Fruit fly (Drosophila melanogaster): ENCODE results near the gene mRpL47.

Gene mRpL47

dm6 chr3R:9496748-9497147, 19.0 kb downstream of the mRpL47 start (continued):
- no peak for TF ChIP-seq CG7271 (tag; optimal IDR thresholded peaks at IDR 0.05)
- peak; percentile 74 for TF ChIP-seq caup (GFP tag; optimal IDR thresholded peaks at IDR 0.05; ENCODE audit: severe bottlenecking)
- TF ChIP-seq HHEX (GFP tag; optimal IDR thresholded peaks at IDR 0.05), result peak; percentile 70
- peak; percentile 67; the same call in 2 of the 3 replicates for TF ChIP-seq Dbx (GFP tag; IDR thresholded peaks at IDR 0.05)
- peak; percentile 72 for TF ChIP-seq CG32772 (GFP tag; IDR thresholded peaks at IDR 0.05)
- TF ChIP-seq CG7963 (GFP tag; IDR thresholded peaks at IDR 0.05; ENCODE audit: partially characterized antibody), result peak; percentile 42; the same call in 2 of the 3 replicates
- peak; percentile 54; the same call in 1 of the 2 replicates for TF ChIP-seq cas (GFP tag; IDR thresholded peaks at IDR 0.05)
- TF ChIP-seq hbn (GFP tag; IDR thresholded peaks at IDR 0.05; ENCODE audit: partially characterized antibody), result peak; percentile 39; the same call in 1 of the 2 replicates
- TF ChIP-seq CG4404 (GFP tag; IDR thresholded peaks at IDR 0.05), result peak; percentile 26; the same call in 1 of the 2 replicates
- TF ChIP-seq oc (tag; optimal IDR thresholded peaks at IDR 0.05), result no peak
- TF ChIP-seq pzg (GFP tag; optimal IDR thresholded peaks at IDR 0.05), result peak; percentile 99

- TF ChIP-seq CHES-1-like (GFP tag; optimal IDR thresholded peaks at IDR 0.05), result no peak
- TF ChIP-seq Hr78 (GFP tag; optimal IDR thresholded peaks at IDR 0.05), result peak in 1 of 2 experiments; percentile 39
- TF ChIP-seq chinmo (GFP tag; IDR thresholded peaks at IDR 0.05; ENCODE audit: partially characterized antibody), result 0 out of 4 replicates have a peak, but pooled peaks have one; percentile 27
- TF ChIP-seq Pdp1 (GFP tag; optimal IDR thresholded peaks at IDR 0.05), result peak in 1 of 2 experiments; percentile 42
- TF ChIP-seq cwo (GFP tag; optimal IDR thresholded peaks at IDR 0.05), result peak; percentile 96
- peak; percentile 24 for TF ChIP-seq CG7839 (tag; optimal IDR thresholded peaks at IDR 0.05)
- no peak for TF ChIP-seq BEAF-32 (GFP tag; optimal IDR thresholded peaks at IDR 0.05)
- 0 out of 3 replicates have a peak, but pooled peaks have one; percentile 9 for TF ChIP-seq CG2199 (GFP tag; IDR thresholded peaks at IDR 0.05)
- no peak for TF ChIP-seq usp (GFP tag; optimal IDR thresholded peaks at IDR 0.05)
- peak; percentile 1 for TF ChIP-seq sug (tag; optimal IDR thresholded peaks at IDR 0.05)
- peak; percentile 39 for TF ChIP-seq grn (GFP tag; optimal IDR thresholded peaks at IDR 0.05)
- TF ChIP-seq croc (GFP tag; conservative IDR thresholded peaks at IDR 0.05), result 0 out of 3 replicates have a peak, but pooled peaks have one; percentile 8
Observed at dm6 chr3R:9494627-9495009, 21.1 kb downstream of the mRpL47 start, which contains the start of gene phu. TSS of gene phu (plus strand) at chr3R:9494801.

dm6 chr3R:9493627-9494626, 21.8 kb downstream of the mRpL47 start, which contains the start of gene CG16779:
TSS of gene CG16779 (minus strand) at chr3R:9493677.
- TF ChIP-seq hbn (GFP tag; IDR thresholded peaks at IDR 0.05; ENCODE audit: partially characterized antibody) (no peak), al (GFP tag; IDR thresholded peaks at IDR 0.05) (no peak), Hmr (GFP tag; optimal IDR thresholded peaks at IDR 0.05) (peak; percentile 15), CG7786 (GFP tag; optimal IDR thresholded peaks at IDR 0.05) (no peak), slbo (GFP tag; IDR thresholded peaks at IDR 0.05) (0 out of 2 replicates have a peak, but pooled peaks have one; percentile 3), Poxn (GFP tag; IDR thresholded peaks at IDR 0.05) (no peak), Hr39 (optimal IDR thresholded peaks at IDR 0.05) (no peak), Lim3 (GFP tag; IDR thresholded peaks at IDR 0.05) (no peak), CG9817 (tag; optimal IDR thresholded peaks at IDR 0.05) (peak; percentile 7), CG18599 (GFP tag; optimal IDR thresholded peaks at IDR 0.05) (peak; percentile 32), mam (GFP tag; optimal IDR thresholded peaks at IDR 0.05) (peak; percentile 16), CG8478 (optimal IDR thresholded peaks at IDR 0.05) (no peak), CG4707 (GFP tag; optimal IDR thresholded peaks at IDR 0.05) (no peak), CTCF (GFP tag; optimal IDR thresholded peaks at IDR 0.05) (no peak), hth (optimal IDR thresholded peaks at IDR 0.05) (no peak), Bgb (GFP tag; IDR thresholded peaks at IDR 0.05; ENCODE audit: partially characterized antibody) (peak; percentile 20; the same call in 1 of the 2 replicates), Atf-2 (GFP tag; optimal IDR thresholded peaks at IDR 0.05) (no peak), CG12659 (GFP tag; optimal IDR thresholded peaks at IDR 0.05) (peak; percentile 19), Eip74EF (GFP tag; optimal IDR thresholded peaks at IDR 0.05) (peak in 1 of 2 experiments; percentile 56), Bteb2 (GFP tag; optimal IDR thresholded peaks at IDR 0.05) (peak; percentile 15), vfl (GFP tag; optimal IDR thresholded peaks at IDR 0.05) (no peak), Dip3 (GFP tag; optimal IDR thresholded peaks at IDR 0.05) (no peak), lab (GFP tag; optimal IDR thresholded peaks at IDR 0.05) (no peak)
